Fruit fly (Drosophila melanogaster) whole organism, wandering third instar larva: ENCODE data around the gene lwr.

ENCODE experiments used
- CG32264 ChIP-seq: fragments of 200-800 bp; sonication (Bioruptor generic); optimal IDR thresholded peaks from 2 replicates; lab custom pipeline; 2016; ENCODE audit warnings: missing biosample characterization, missing genetic modification characterization
- CG9705 ChIP-seq: fragments of 200-800 bp; sonication (Bioruptor generic); optimal IDR thresholded peaks from 2 replicates; lab custom pipeline; 2018; ENCODE audit warnings: missing biosample characterization, mild to moderate bottlenecking, missing genetic modification characterization
- Dfd ChIP-seq: fragments of >200 bp; optimal IDR thresholded peaks from 2 replicates; lab custom pipeline; 2017; ENCODE audit warnings: missing biosample characterization, missing genetic modification characterization
- GATAd ChIP-seq: sonication (Bioruptor generic); optimal IDR thresholded peaks from 2 replicates; lab custom pipeline; 2016; ENCODE audit warnings: missing biosample characterization, missing genetic modification characterization
- Hnf4 ChIP-seq: fragments of 200-800 bp; sonication (Bioruptor generic); optimal IDR thresholded peaks from 2 replicates; lab custom pipeline; 2016; ENCODE audit warnings: missing biosample characterization, mild to moderate bottlenecking, missing genetic modification characterization
- Hr78 ChIP-seq: fragments of >200 bp; optimal IDR thresholded peaks from 2 replicates; lab custom pipeline; 2017; ENCODE audit warnings: missing biosample characterization, missing genetic modification characterization
- Hr83 ChIP-seq: fragments of 200-300 bp; sonication (Bioruptor generic); optimal IDR thresholded peaks from 2 replicates; lab custom pipeline; 2016; ENCODE audit warnings: missing biosample characterization, mild to moderate bottlenecking, missing genetic modification characterization, moderate library complexity; ENCODE audit not compliant: poor library complexity, severe bottlenecking
- Jra ChIP-seq: sonication (Bioruptor generic); optimal IDR thresholded peaks from 2 replicates; lab custom pipeline; 2016; ENCODE audit warnings: missing biosample characterization, missing genetic modification characterization
- Mio ChIP-seq: sonication (Bioruptor generic); optimal IDR thresholded peaks from 2 replicates; lab custom pipeline; 2016; ENCODE audit warnings: missing biosample characterization, missing genetic modification characterization
- Myc ChIP-seq: fragments of >200 bp; optimal IDR thresholded peaks from 2 replicates; lab custom pipeline; 2017
- N ChIP-seq: fragments of >200 bp; optimal IDR thresholded peaks from 2 replicates; lab custom pipeline; 2018; ENCODE audit warnings: missing biosample characterization, missing external identifiers, missing genetic modification characterization
- OdsH ChIP-seq: fragments of 200-800 bp; sonication (Bioruptor generic); optimal IDR thresholded peaks from 2 replicates; lab custom pipeline; 2016; ENCODE audit warnings: missing biosample characterization, mild to moderate bottlenecking, missing genetic modification characterization
- Rel ChIP-seq, 2 experiments: fragments of 200-800 bp; sonication (Bioruptor generic) in 1 of 2; optimal IDR thresholded peaks; 2 replicates in 1 of 2; 3 replicates in 1 of 2; lab custom pipeline; 2016 to 2019; ENCODE audit warnings: mild to moderate bottlenecking in 2 of 2, missing biosample characterization in 2 of 2, missing genetic modification characterization in 2 of 2, moderate library complexity in 1 of 2
- Sp1 ChIP-seq: fragments of 200-800 bp; sonication (Bioruptor generic); optimal IDR thresholded peaks from 3 replicates; lab custom pipeline; 2019; ENCODE audit warnings: missing biosample characterization, mild to moderate bottlenecking, missing genetic modification characterization, moderate library complexity
- br ChIP-seq: fragments of 200-800 bp; sonication (Bioruptor generic); optimal IDR thresholded peaks from 2 replicates; lab custom pipeline; 2016; ENCODE audit warnings: missing biosample characterization, missing genetic modification characterization
- brk ChIP-seq: fragments of 200-800 bp; sonication (Bioruptor generic); optimal IDR thresholded peaks from 2 replicates; lab custom pipeline; 2016; ENCODE audit warnings: missing biosample characterization, mild to moderate bottlenecking, missing genetic modification characterization
- dl ChIP-seq, 2 experiments: fragments of 175-275, 200-275 bp in 1 of 2; fragments of 200-275 bp in 1 of 2; sonication (Bioruptor generic); optimal IDR thresholded peaks; lab custom pipeline; 2018; ENCODE audit warnings: mild to moderate bottlenecking in 2 of 2, missing biosample characterization in 2 of 2, missing genetic modification characterization in 2 of 2, moderate library complexity in 2 of 2; ENCODE audit not compliant: partially characterized antibody in 2 of 2, insufficient read depth in 1 of 2
- dmrt93B ChIP-seq: fragments of 200-800 bp; sonication (Bioruptor generic); optimal IDR thresholded peaks from 2 replicates; lab custom pipeline; 2018; ENCODE audit warnings: missing biosample characterization, mild to moderate bottlenecking, missing genetic modification characterization
- dsf ChIP-seq: sonication (Bioruptor generic); optimal IDR thresholded peaks from 2 replicates; lab custom pipeline; 2016; ENCODE audit warnings: missing biosample characterization, missing genetic modification characterization, borderline replicate concordance
- ey ChIP-seq: fragments of 200-800 bp; sonication (Bioruptor generic); optimal IDR thresholded peaks from 2 replicates; lab custom pipeline; 2016; ENCODE audit warnings: missing biosample characterization, missing genetic modification characterization
- foxo ChIP-seq, 2 experiments: fragments of 200-800 bp; sonication (Bioruptor generic); optimal IDR thresholded peaks; 2 replicates in 1 of 2; 3 replicates in 1 of 2; lab custom pipeline; 2016 to 2017; ENCODE audit warnings: missing biosample characterization in 2 of 2, missing genetic modification characterization in 2 of 2
- fru ChIP-seq: fragments of 200-800 bp; sonication (Bioruptor generic); optimal IDR thresholded peaks from 3 replicates; lab custom pipeline; 2016; ENCODE audit warnings: missing biosample characterization, mild to moderate bottlenecking, missing genetic modification characterization
- h ChIP-seq: fragments of 200-800 bp; sonication (Bioruptor generic); optimal IDR thresholded peaks from 3 replicates; lab custom pipeline; 2016; ENCODE audit warnings: missing biosample characterization, mild to moderate bottlenecking, missing genetic modification characterization
- jim ChIP-seq: fragments of 175-275, 200-325 bp; sonication (Bioruptor generic); optimal IDR thresholded peaks from 2 replicates; lab custom pipeline; 2016; ENCODE audit warnings: missing biosample characterization, mild to moderate bottlenecking, missing genetic modification characterization
- psq ChIP-seq: fragments of 200-800 bp; sonication (Bioruptor generic); optimal IDR thresholded peaks from 3 replicates; lab custom pipeline; 2017; ENCODE audit warnings: missing biosample characterization, mild to moderate bottlenecking, missing genetic modification characterization, moderate library complexity
- rgr ChIP-seq: fragments of 200-800 bp; sonication (Bioruptor generic); optimal IDR thresholded peaks from 3 replicates; lab custom pipeline; 2016; ENCODE audit warnings: missing biosample characterization, mild to moderate bottlenecking, missing genetic modification characterization
- sage ChIP-seq: fragments of 200-800 bp; sonication (Bioruptor generic); optimal IDR thresholded peaks from 2 replicates; lab custom pipeline; 2016; ENCODE audit warnings: missing biosample characterization, mild to moderate bottlenecking, missing genetic modification characterization
- sv ChIP-seq: fragments of 200-800 bp; sonication (Bioruptor generic); optimal IDR thresholded peaks from 3 replicates; lab custom pipeline; 2016; ENCODE audit warnings: missing biosample characterization, missing genetic modification characterization
- usp ChIP-seq: fragments of >200 bp; optimal IDR thresholded peaks from 2 replicates; lab custom pipeline; 2017; ENCODE audit warnings: missing biosample characterization, missing genetic modification characterization
- woc ChIP-seq: sonication (Bioruptor generic); optimal IDR thresholded peaks from 2 replicates; lab custom pipeline; 2016; ENCODE audit warnings: missing biosample characterization, mild to moderate bottlenecking, missing genetic modification characterization

lwr gene

DNA sequence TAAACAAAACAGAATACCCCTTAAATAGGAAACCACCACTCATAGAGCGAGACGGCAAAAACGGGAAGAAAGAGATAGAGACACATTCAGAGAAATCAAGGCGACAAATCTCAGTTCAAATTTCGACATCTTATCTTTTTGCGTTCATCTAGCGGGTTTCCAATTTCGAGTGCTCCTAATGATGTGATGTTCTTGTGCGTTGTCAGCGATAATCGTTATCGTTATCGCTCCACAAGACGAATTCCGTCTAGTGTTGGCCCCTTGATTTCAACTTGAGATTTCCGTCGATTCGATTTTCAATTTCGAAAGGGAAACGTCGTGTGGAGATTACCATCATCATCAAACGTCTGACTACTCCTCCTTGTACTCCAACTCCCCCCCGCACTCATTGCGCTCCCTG is 45.9 kb downstream of the lwr start:
- TF ChIP-seq Sp1 (no peak), OdsH (GFP tag; lab: Kevin White, UChicago) (no peak), br (GFP tag; lab: Kevin White, UChicago) (no peak), woc (no peak), sv (no peak), brk (no peak), usp (GFP tag; lab: Kevin White, UChicago) (no peak), CG9705 (GFP tag; lab: Kevin White, UChicago) (no peak), dl (GFP tag; optimal IDR thresholded peaks at IDR 0.05; lab: Kevin White, UChicago; ENCODE audit: insufficient read depth in 1 of 2, partially characterized antibody in 2 of 2) (no peak), CG32264 (no peak), sage (no peak), Myc (lab: Kevin White, UChicago) (no peak), Dfd (no peak), Mio (GFP tag; lab: Kevin White, UChicago) (no peak), rgr (GFP tag; lab: Kevin White, UChicago) (no peak), Hnf4 (GFP tag; lab: Kevin White, UChicago) (no peak), foxo (GFP tag; optimal IDR thresholded peaks at IDR 0.05; lab: Kevin White, UChicago) (no peak), Jra (GFP tag; lab: Kevin White, UChicago) (no peak), jim (GFP tag; lab: Kevin White, UChicago) (no peak), dmrt93B (GFP tag; lab: Kevin White, UChicago) (no peak)
- TF ChIP-seq, all 38 proteins: peak for 0

DNA sequence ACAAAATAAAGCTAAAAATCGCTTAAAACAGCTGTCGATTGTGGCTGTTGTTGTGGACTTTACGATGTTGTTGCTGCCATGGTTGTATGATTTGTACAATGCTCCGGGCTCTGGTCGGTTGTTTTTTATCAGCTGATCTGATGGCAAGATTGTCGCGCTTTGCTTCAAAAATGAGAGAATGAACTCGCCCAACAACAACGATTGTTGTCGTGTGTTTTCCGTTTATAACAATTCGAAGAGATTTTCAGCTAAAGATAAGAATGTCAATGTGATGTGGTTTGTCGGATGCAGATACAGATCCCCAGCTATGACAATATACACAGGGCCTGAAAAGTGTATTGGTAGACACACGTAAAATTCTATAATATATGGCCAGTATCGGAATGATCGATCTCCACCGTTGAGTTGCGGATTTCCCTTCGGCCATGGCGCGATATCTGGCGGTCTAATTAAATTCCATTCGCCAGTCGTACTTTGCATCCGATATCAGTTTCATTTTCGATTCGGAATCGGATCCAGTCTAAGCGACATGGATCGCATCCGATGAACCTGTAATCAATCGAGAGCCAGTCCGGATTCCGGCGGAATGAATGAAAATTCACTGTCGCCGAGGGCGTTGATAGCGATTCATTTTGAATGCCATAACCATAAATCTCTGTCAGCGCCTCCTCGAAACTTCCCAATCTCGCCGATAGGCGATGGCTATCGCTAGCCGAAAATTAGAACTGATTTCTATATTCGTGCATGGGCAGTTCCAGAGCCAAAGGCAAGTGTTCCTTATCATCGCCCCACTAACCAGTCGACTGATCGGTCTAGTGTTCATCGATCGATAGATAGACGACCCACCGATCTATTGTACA is 46.8 kb downstream of the lwr start:
- no peak for TF ChIP-seq Hr78
- TF ChIP-seq Rel (GFP tag; optimal IDR thresholded peaks at IDR 0.05; lab: Kevin White, UChicago), result no peak
- TF ChIP-seq Rel (tag; optimal IDR thresholded peaks at IDR 0.05; lab: Kevin White, UChicago), result peak; percentile 33
- TF ChIP-seq, all 38 proteins: peak for 1

DNA sequence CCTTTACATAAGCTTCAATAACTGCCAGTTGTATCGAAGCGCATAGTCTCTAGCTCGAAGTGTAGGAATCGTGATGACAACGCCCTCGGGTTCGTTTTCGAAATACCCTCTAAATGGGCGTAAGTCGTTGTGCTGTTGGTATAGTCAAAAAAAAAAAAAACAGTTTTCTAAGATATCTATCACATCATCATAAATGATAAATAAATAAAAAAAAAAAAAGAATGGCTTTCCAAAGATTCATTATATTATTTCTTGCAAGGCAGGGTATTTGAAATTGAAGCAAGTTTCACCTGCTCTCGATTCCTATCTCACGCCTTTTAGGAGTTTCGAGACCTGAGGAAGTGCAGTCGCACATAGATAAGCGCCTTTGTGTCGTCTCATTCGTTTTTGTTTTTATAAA is 49.1 kb downstream of the lwr start:
- TF ChIP-seq foxo (GFP tag; optimal IDR thresholded peaks at IDR 0.05; lab: Kevin White, UChicago) (peak in 1 of 2 experiments; percentile 58), ey (GFP tag; lab: Kevin White, UChicago) (peak; percentile 45), CG9705 (GFP tag; lab: Kevin White, UChicago) (no peak), h (GFP tag; lab: Kevin White, UChicago) (peak; percentile 61), psq (peak; percentile 8), br (GFP tag; lab: Kevin White, UChicago) (peak; percentile 41), dsf (no peak), rgr (GFP tag; lab: Kevin White, UChicago) (peak; percentile 58), OdsH (GFP tag; lab: Kevin White, UChicago) (peak; percentile 23)

DNA sequence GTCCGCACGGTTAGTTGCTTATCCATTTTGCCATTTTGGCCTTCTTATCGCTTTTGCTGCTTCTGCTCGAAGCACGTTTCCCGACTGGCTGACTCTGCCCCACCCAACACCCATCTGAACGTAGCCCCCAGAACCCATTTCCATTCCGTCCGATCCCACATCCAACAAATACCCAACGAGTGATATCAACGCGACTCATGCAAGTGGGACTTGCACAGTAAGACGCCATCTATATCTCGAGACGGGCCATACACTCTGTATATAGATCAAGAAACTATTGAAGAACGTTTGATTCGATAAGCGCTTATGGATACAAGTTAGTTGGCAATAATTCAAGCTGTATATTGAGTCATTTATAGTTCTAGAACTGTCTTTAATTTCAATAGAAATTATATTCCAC is 50.2 kb downstream of the lwr start:
- TF ChIP-seq Sp1 (no peak), N (GFP tag; lab: Kevin White, UChicago) (no peak), Hr83 (GFP tag; lab: Kevin White, UChicago) (no peak), brk (no peak), dl (GFP tag; optimal IDR thresholded peaks at IDR 0.05; lab: Kevin White, UChicago; ENCODE audit: insufficient read depth in 1 of 2, partially characterized antibody in 2 of 2) (no peak), GATAd (GFP tag; lab: Kevin White, UChicago) (no peak), Hr78 (no peak), dmrt93B (GFP tag; lab: Kevin White, UChicago) (no peak), usp (GFP tag; lab: Kevin White, UChicago) (no peak), Myc (lab: Kevin White, UChicago) (no peak), Dfd (no peak), Jra (GFP tag; lab: Kevin White, UChicago) (no peak), foxo (GFP tag; optimal IDR thresholded peaks at IDR 0.05; lab: Kevin White, UChicago) (no peak), woc (no peak), OdsH (GFP tag; lab: Kevin White, UChicago) (no peak), fru (GFP tag; lab: Kevin White, UChicago) (no peak)
